Worm (Caenorhabditis elegans) whole organism, L4/young adult: Measurements from ENCODE around the gene fbxa-192.

Experiments
- W03F9.2 ChIP-seq: fragments of 150-350 bp; optimal IDR thresholded peaks from 2 replicates; lab custom pipeline; 2014; ENCODE audit warnings: missing biosample characterization, missing genetic modification characterization
- dao-5 ChIP-seq: sonication (generic microtip); optimal IDR thresholded peaks from 2 replicates; lab custom pipeline; 2016; ENCODE audit warnings: missing genotype, missing genetic modification characterization, moderate library complexity, missing compliant biosample characterization

DNA sequence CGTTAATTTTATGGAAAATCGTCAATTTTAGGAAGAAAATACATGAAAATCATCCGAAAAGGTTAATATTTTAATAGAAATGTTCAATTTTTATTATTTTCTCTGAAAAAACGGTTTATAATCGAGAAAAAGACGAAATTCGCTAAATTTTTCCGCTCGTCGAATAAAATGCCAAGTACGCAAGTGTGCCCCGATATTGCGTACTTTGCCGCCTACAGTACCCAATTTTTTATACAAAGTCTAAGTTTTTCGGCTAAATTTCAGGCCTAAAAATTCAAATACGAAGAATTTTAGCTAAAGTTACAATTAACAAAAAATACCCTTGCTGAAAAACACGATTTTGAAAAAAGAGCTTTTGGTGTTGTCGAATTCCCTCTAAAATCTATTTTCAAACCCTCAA lies 8.5 kb upstream of the fbxa-192 start:
- no peak for TF ChIP-seq W03F9.2 (tag; lab: Kevin White, UChicago)
- no peak for TF ChIP-seq dao-5
